Fruit fly (Drosophila melanogaster): ENCODE measurements around the gene eIF4E3.

Gene eIF4E3

dm6 chr3L:8228924-8229323 is at the start of gene eIF4E3:
TSS of gene eIF4E3 (plus strand) at chr3L:8229224.
- TF ChIP-seq vnd (GFP tag; IDR thresholded peaks at IDR 0.05; ENCODE audit: partially characterized antibody) (no peak), stwl (tag; optimal IDR thresholded peaks at IDR 0.05) (peak; percentile 63)

dm6 chr3L:8180464-8181137 is 48.4 kb upstream of the eIF4E3 start, which contains the start of the genes mthl7 and Uxs:
TSS of gene mthl7 (minus strand) at chr3L:8180514.
TSS of gene Uxs (plus strand) at chr3L:8180923.
- no peak for TF ChIP-seq Atf3 (GFP tag; optimal IDR thresholded peaks at IDR 0.05)
- no peak for TF ChIP-seq sisA (GFP tag; IDR thresholded peaks at IDR 0.05)
- no peak for TF ChIP-seq dmrt99B (tag; optimal IDR thresholded peaks at IDR 0.05)
- no peak for TF ChIP-seq ara (GFP tag; IDR thresholded peaks at IDR 0.05)
- peak; percentile 40; the same call in 1 of the 2 replicates for TF ChIP-seq Bgb (GFP tag; IDR thresholded peaks at IDR 0.05; ENCODE audit: partially characterized antibody)
- TF ChIP-seq CG15696 (tag; optimal IDR thresholded peaks at IDR 0.05): no peak
- TF ChIP-seq CG7271 (tag; optimal IDR thresholded peaks at IDR 0.05): no peak
- no peak for TF ChIP-seq lmd (GFP tag; IDR thresholded peaks at IDR 0.05)
- no peak for TF ChIP-seq dm (GFP tag; optimal IDR thresholded peaks at IDR 0.05)
- TF ChIP-seq Dad (GFP tag; optimal IDR thresholded peaks at IDR 0.05): no peak
- no peak for TF ChIP-seq CG4820 (GFP tag; optimal IDR thresholded peaks at IDR 0.05)
- no peak for TF ChIP-seq CG11085 (GFP tag; IDR thresholded peaks at IDR 0.05)
- no peak for TF ChIP-seq Nf-YA (GFP tag; IDR thresholded peaks at IDR 0.05)
- no peak for TF ChIP-seq chif (GFP tag; optimal IDR thresholded peaks at IDR 0.05)
- no peak for TF ChIP-seq Chrac-16 (GFP tag; optimal IDR thresholded peaks at IDR 0.05)
- no peak for TF ChIP-seq Lhr (GFP tag; optimal IDR thresholded peaks at IDR 0.05)
- TF ChIP-seq toy (GFP tag; IDR thresholded peaks at IDR 0.05): no peak
- no peak for TF ChIP-seq en (GFP tag; optimal IDR thresholded peaks at IDR 0.05)
- no peak for TF ChIP-seq Drgx (GFP tag; IDR thresholded peaks at IDR 0.05)
- TF ChIP-seq CG4730 (GFP tag; IDR thresholded peaks at IDR 0.05): no peak
- TF ChIP-seq br (optimal IDR thresholded peaks at IDR 0.05): no peak
- TF ChIP-seq Hmr (GFP tag; optimal IDR thresholded peaks at IDR 0.05): no peak
- TF ChIP-seq prd (optimal IDR thresholded peaks at IDR 0.05): no peak
- no peak for TF ChIP-seq prd (GFP tag; IDR thresholded peaks at IDR 0.05)
- no peak for TF ChIP-seq CG17328 (GFP tag; IDR thresholded peaks at IDR 0.05)
- TF ChIP-seq Sox100B (GFP tag; optimal IDR thresholded peaks at IDR 0.05): no peak
- TF ChIP-seq Hr51 (GFP tag; optimal IDR thresholded peaks at IDR 0.05): no peak
- TF ChIP-seq GATAe (GFP tag; conservative IDR thresholded peaks at IDR 0.05): peak; percentile 72
- no peak for TF ChIP-seq CG17612 (GFP tag; IDR thresholded peaks at IDR 0.05)
- peak; percentile 36; the same call in 1 of the 2 replicates for TF ChIP-seq CG42726 (GFP tag; IDR thresholded peaks at IDR 0.05; ENCODE audit: partially characterized antibody)
- no peak for TF ChIP-seq CG32767 (GFP tag; IDR thresholded peaks at IDR 0.05)
- TF ChIP-seq Opbp (GFP tag; IDR thresholded peaks at IDR 0.05; ENCODE audit: partially characterized antibody): 0 out of 3 replicates have a peak, but pooled peaks have one; percentile 26
- no peak for TF ChIP-seq bsh (GFP tag; optimal IDR thresholded peaks at IDR 0.05)
- no peak for TF ChIP-seq CG18476 (GFP tag; optimal IDR thresholded peaks at IDR 0.05)
- TF ChIP-seq D (optimal IDR thresholded peaks at IDR 0.05): no peak
- TF ChIP-seq D (GFP tag; optimal IDR thresholded peaks at IDR 0.05): no peak
- no peak for TF ChIP-seq Dip2 (GFP tag; IDR thresholded peaks at IDR 0.05)
- no peak for TF ChIP-seq cg (GFP tag; optimal IDR thresholded peaks at IDR 0.05)
- no peak for TF ChIP-seq CG2199 (GFP tag; IDR thresholded peaks at IDR 0.05)
- no peak for TF ChIP-seq pan (optimal IDR thresholded peaks at IDR 0.05)
- no peak for TF ChIP-seq pan (GFP tag; optimal IDR thresholded peaks at IDR 0.05 in 1 of 2, IDR thresholded peaks at IDR 0.05 in 1 of 2)
- no peak for TF ChIP-seq eve (GFP tag; optimal IDR thresholded peaks at IDR 0.05)
- TF ChIP-seq H15 (GFP tag; IDR thresholded peaks at IDR 0.05): no peak
- TF ChIP-seq ftz-f1 (GFP tag; optimal IDR thresholded peaks at IDR 0.05): no peak
- no peak for TF ChIP-seq CG30403 (GFP tag; optimal IDR thresholded peaks at IDR 0.05)
- TF ChIP-seq HmgZ (tag; optimal IDR thresholded peaks at IDR 0.05): peak; percentile 9
- TF ChIP-seq lilli (GFP tag; optimal IDR thresholded peaks at IDR 0.05): no peak
- TF ChIP-seq gcm (GFP tag; optimal IDR thresholded peaks at IDR 0.05): no peak
